Worm (Caenorhabditis elegans) whole organism, late embryonic: ENCODE data around the gene dcs-1.

Source experiments
- K02D7.2 ChIP-seq: sonication (generic microtip); optimal IDR thresholded peaks from 2 replicates; lab custom pipeline; 2017; ENCODE audit warnings: mild to moderate bottlenecking, missing genetic modification characterization, missing compliant biosample characterization
- K09A11.1 ChIP-seq: sonication (generic microtip); optimal IDR thresholded peaks from 2 replicates; lab custom pipeline; 2017; ENCODE audit warnings: antibody characterized with exemption, mild to moderate bottlenecking, missing genetic modification characterization, missing compliant biosample characterization; ENCODE audit not compliant: insufficient read depth
- ceh-14 ChIP-seq: sonication (generic microtip); optimal IDR thresholded peaks from 2 replicates; lab custom pipeline; 2016; ENCODE audit warnings: missing genotype, missing genetic modification characterization, missing compliant biosample characterization
- ceh-18 ChIP-seq: sonication (generic microtip); optimal IDR thresholded peaks from 2 replicates; lab custom pipeline; 2016; ENCODE audit warnings: missing genetic modification characterization, missing compliant biosample characterization
- ceh-2 ChIP-seq: sonication (generic microtip); optimal IDR thresholded peaks from 2 replicates; lab custom pipeline; 2016; ENCODE audit warnings: missing genotype, missing genetic modification characterization, missing compliant biosample characterization
- ceh-30 ChIP-seq: fragments of 150-350 bp; optimal IDR thresholded peaks from 2 replicates; lab custom pipeline; 2014; ENCODE audit warnings: missing biosample characterization, missing genetic modification characterization
- ceh-31 ChIP-seq: sonication (generic microtip); optimal IDR thresholded peaks from 2 replicates; lab custom pipeline; 2016; ENCODE audit warnings: missing genetic modification characterization, missing compliant biosample characterization
- ceh-48 ChIP-seq: sonication (generic microtip); optimal IDR thresholded peaks from 2 replicates; lab custom pipeline; 2016; ENCODE audit warnings: missing genetic modification characterization, inconsistent platforms, missing compliant biosample characterization
- ceh-6 ChIP-seq: fragments of 200-800 bp; sonication (Bioruptor generic); optimal IDR thresholded peaks from 2 replicates; lab custom pipeline; 2018; ENCODE audit warnings: mild to moderate bottlenecking, missing genetic modification characterization, missing compliant biosample characterization
- ceh-9 ChIP-seq: sonication (generic microtip); optimal IDR thresholded peaks from 2 replicates; lab custom pipeline; 2016; ENCODE audit warnings: mild to moderate bottlenecking, missing genetic modification characterization, inconsistent platforms, missing compliant biosample characterization
- che-1 ChIP-seq: sonication (generic microtip); optimal IDR thresholded peaks from 2 replicates; lab custom pipeline; 2016; ENCODE audit warnings: mild to moderate bottlenecking, missing genetic modification characterization, missing compliant biosample characterization
- elt-2 ChIP-seq: sonication (generic microtip); optimal IDR thresholded peaks from 2 replicates; lab custom pipeline; 2016; ENCODE audit warnings: missing genetic modification reagents, missing genetic modification characterization, missing compliant biosample characterization
- elt-4 ChIP-seq: sonication (generic microtip); optimal IDR thresholded peaks from 2 replicates; lab custom pipeline; 2016; ENCODE audit warnings: missing genetic modification characterization, missing compliant biosample characterization
- ets-4 ChIP-seq: sonication (generic microtip); optimal IDR thresholded peaks from 2 replicates; lab custom pipeline; 2016; ENCODE audit warnings: missing genetic modification characterization, missing compliant biosample characterization
- fkh-10 ChIP-seq: fragments of 150-350 bp; optimal IDR thresholded peaks from 2 replicates; lab custom pipeline; 2014; ENCODE audit warnings: missing biosample characterization, missing genetic modification reagents, missing genetic modification characterization
- fkh-6 ChIP-seq: sonication (generic microtip); optimal IDR thresholded peaks from 2 replicates; lab custom pipeline; 2016; ENCODE audit warnings: missing genetic modification characterization, missing compliant biosample characterization
- gmeb-2 ChIP-seq: sonication (generic microtip); optimal IDR thresholded peaks from 2 replicates; lab custom pipeline; 2016; ENCODE audit warnings: missing genetic modification characterization, inconsistent platforms, missing compliant biosample characterization
- hlh-13 ChIP-seq: fragments of 200-800 bp; sonication (Bioruptor generic); optimal IDR thresholded peaks from 2 replicates; lab custom pipeline; 2018; ENCODE audit warnings: mild to moderate bottlenecking, missing genetic modification characterization, missing compliant biosample characterization
- hlh-15 ChIP-seq: sonication (generic microtip); optimal IDR thresholded peaks from 2 replicates; lab custom pipeline; 2016; ENCODE audit warnings: missing genetic modification characterization, missing compliant biosample characterization
- hlh-30 ChIP-seq: sonication (generic microtip); optimal IDR thresholded peaks from 2 replicates; lab custom pipeline; 2017; ENCODE audit warnings: antibody characterized with exemption, missing genetic modification characterization, missing compliant biosample characterization; ENCODE audit not compliant: insufficient read depth
- hlh-6 ChIP-seq: sonication (generic microtip); optimal IDR thresholded peaks from 2 replicates; lab custom pipeline; 2016; ENCODE audit warnings: missing genotype, missing genetic modification characterization, missing compliant biosample characterization
- hlh-8 ChIP-seq: sonication (generic microtip); optimal IDR thresholded peaks from 2 replicates; lab custom pipeline; 2016; ENCODE audit warnings: missing genotype, missing genetic modification characterization, missing compliant biosample characterization
- lin-11 ChIP-seq: fragments of 200-800 bp; sonication (Bioruptor generic); optimal IDR thresholded peaks from 2 replicates; lab custom pipeline; 2018; ENCODE audit warnings: mild to moderate bottlenecking, missing genetic modification characterization, missing compliant biosample characterization
- madf-2 ChIP-seq: sonication (generic microtip); optimal IDR thresholded peaks from 2 replicates; lab custom pipeline; 2017; ENCODE audit warnings: missing genetic modification characterization, missing compliant biosample characterization
- mec-3 ChIP-seq: sonication (generic microtip); optimal IDR thresholded peaks from 2 replicates; lab custom pipeline; 2016; ENCODE audit warnings: borderline replicate concordance, missing genetic modification characterization, missing compliant biosample characterization
- nhr-232 ChIP-seq: sonication (generic microtip); optimal IDR thresholded peaks from 2 replicates; lab custom pipeline; 2016; ENCODE audit warnings: missing genetic modification characterization, missing compliant biosample characterization
- npax-4 ChIP-seq: sonication (generic microtip); optimal IDR thresholded peaks from 2 replicates; lab custom pipeline; 2016; ENCODE audit warnings: missing genetic modification characterization, missing compliant biosample characterization
- odd-2 ChIP-seq: sonication (generic microtip); optimal IDR thresholded peaks from 2 replicates; lab custom pipeline; 2017; ENCODE audit warnings: antibody characterized with exemption, mild to moderate bottlenecking, missing genetic modification characterization, missing compliant biosample characterization
- pag-3 ChIP-seq: sonication (generic microtip); optimal IDR thresholded peaks from 2 replicates; lab custom pipeline; 2016; ENCODE audit warnings: missing compliant biosample characterization, missing genetic modification characterization, borderline replicate concordance
- pat-9 ChIP-seq: fragments of 200-800 bp; sonication (Bioruptor generic); optimal IDR thresholded peaks from 2 replicates; lab custom pipeline; 2018; ENCODE audit warnings: mild to moderate bottlenecking, missing genetic modification characterization, moderate library complexity, missing compliant biosample characterization
- pax-1 ChIP-seq: fragments of 150-350 bp; optimal IDR thresholded peaks from 2 replicates; lab custom pipeline; 2014; ENCODE audit warnings: missing biosample characterization, missing genetic modification characterization
- pha-2 ChIP-seq: sonication (generic microtip); optimal IDR thresholded peaks from 2 replicates; lab custom pipeline; 2017; ENCODE audit warnings: mild to moderate bottlenecking, missing genetic modification characterization, missing compliant biosample characterization
- pqm-1 ChIP-seq: sonication (generic microtip); optimal IDR thresholded peaks from 2 replicates; lab custom pipeline; 2016; ENCODE audit warnings: missing genetic modification characterization, missing compliant biosample characterization
- ref-2 ChIP-seq: sonication (generic microtip); optimal IDR thresholded peaks from 2 replicates; lab custom pipeline; 2016; ENCODE audit warnings: missing genetic modification characterization, missing compliant biosample characterization
- rnt-1 ChIP-seq: sonication (generic microtip); optimal IDR thresholded peaks from 2 replicates; lab custom pipeline; 2016; ENCODE audit warnings: missing genetic modification characterization, missing compliant biosample characterization
- sox-2 ChIP-seq: fragments of 200-800 bp; sonication (Bioruptor generic); IDR thresholded peaks from 2 replicates; pipeline ENCODE4 v1.3.6; 2022; ENCODE audit warnings: missing genetic modification reagents, missing genetic modification characterization, missing compliant biosample characterization
- sox-4 ChIP-seq: sonication (generic microtip); optimal IDR thresholded peaks from 2 replicates; lab custom pipeline; 2017; ENCODE audit warnings: mild to moderate bottlenecking, missing genetic modification characterization, inconsistent platforms, missing compliant biosample characterization
- tbx-2 ChIP-seq: sonication (generic microtip); optimal IDR thresholded peaks from 2 replicates; lab custom pipeline; 2016; ENCODE audit warnings: missing genetic modification characterization, missing compliant biosample characterization
- tbx-7 ChIP-seq: sonication (generic microtip); optimal IDR thresholded peaks from 2 replicates; lab custom pipeline; 2016; ENCODE audit warnings: missing genotype, missing genetic modification characterization, missing compliant biosample characterization
- ttx-3 ChIP-seq: sonication (generic microtip); optimal IDR thresholded peaks from 2 replicates; lab custom pipeline; 2016; ENCODE audit warnings: missing genetic modification reagents, missing genetic modification characterization, missing compliant biosample characterization
- unc-3 ChIP-seq, 2 experiments: fragments of 200-800 bp in 1 of 2; sonication (Bioruptor generic) in 1 of 2; sonication (generic microtip) in 1 of 2; conservative IDR thresholded peaks in 1 of 2; optimal IDR thresholded peaks in 1 of 2; 2 replicates each; pipeline versions ENCODE4 v1.3.6 to Lab custom; 2016 to 2022; ENCODE audit warnings: missing compliant biosample characterization in 2 of 2, missing genetic modification characterization in 2 of 2, missing genetic modification reagents in 1 of 2
- unc-86 ChIP-seq: sonication (generic microtip); optimal IDR thresholded peaks from 2 replicates; lab custom pipeline; 2016; ENCODE audit warnings: missing genetic modification characterization, missing compliant biosample characterization
- zip-5 ChIP-seq: sonication (generic microtip); optimal IDR thresholded peaks from 2 replicates; lab custom pipeline; 2016; ENCODE audit warnings: missing genetic modification characterization, missing compliant biosample characterization

The dcs-1 gene

ce11 chrV:20134797-20135196 is 44.3 kb upstream of the dcs-1 start:
- TF ChIP-seq fkh-10 (GFP tag; lab: Kevin White, UChicago) (no peak), rnt-1 (tag; lab: Kevin White, UChicago) (no peak), pat-9 (tag; lab: Kevin White, UChicago) (no peak), ceh-31 (tag; lab: Kevin White, UChicago) (no peak), zip-5 (no peak), pha-2 (tag; lab: Kevin White, UChicago) (no peak), unc-3 (GFP tag; conservative IDR thresholded peaks at IDR 0.05; lab: Robert Waterston, UW) (no peak), unc-3 (tag; optimal IDR thresholded peaks at IDR 0.05; lab: Kevin White, UChicago) (no peak), hlh-6 (tag; lab: Kevin White, UChicago) (no peak), ceh-2 (tag; lab: Kevin White, UChicago) (no peak), npax-4 (tag; lab: Kevin White, UChicago) (no peak), unc-86 (tag; lab: Kevin White, UChicago) (no peak), madf-2 (no peak), odd-2 (tag; lab: Kevin White, UChicago) (no peak), pag-3 (tag; lab: Kevin White, UChicago) (no peak), ceh-9 (no peak)

- TF ChIP-seq ttx-3 (no peak), pqm-1 (tag; lab: Kevin White, UChicago) (no peak), elt-4 (tag; lab: Kevin White, UChicago) (no peak), pax-1 (tag; lab: Kevin White, UChicago) (no peak), madf-2 (no peak), sox-4 (tag; lab: Kevin White, UChicago) (no peak), odd-2 (tag; lab: Kevin White, UChicago) (no peak), ceh-18 (tag; lab: Kevin White, UChicago) (no peak), hlh-30 (tag; lab: Kevin White, UChicago) (no peak), ceh-30 (no peak), tbx-2 (tag; lab: Kevin White, UChicago) (no peak), ceh-6 (GFP tag; lab: Kevin White, UChicago) (no peak), tbx-7 (tag; lab: Kevin White, UChicago) (no peak), sox-2 (no peak), lin-11 (tag; lab: Kevin White, UChicago) (no peak), hlh-15 (tag; lab: Kevin White, UChicago) (no peak), hlh-8 (tag; lab: Kevin White, UChicago) (no peak), ceh-31 (tag; lab: Kevin White, UChicago) (no peak), ceh-14 (tag; lab: Kevin White, UChicago) (no peak), K09A11.1 (no peak)
- TF ChIP-seq, all 69 proteins: peak for 0
Observed at ce11 chrV:20133163-20133562, 42.6 kb upstream of the dcs-1 start, which contains the start of gene ssu-1. TSS of gene ssu-1 (minus strand) at chrV:20133263.

- TF ChIP-seq che-1 (tag; lab: Kevin White, UChicago), result no peak
- no peak for TF ChIP-seq ttx-3
- no peak for TF ChIP-seq K09A11.1
Observed at ce11 chrV:20127543-20127942, 37.0 kb upstream of the dcs-1 start.

DNA sequence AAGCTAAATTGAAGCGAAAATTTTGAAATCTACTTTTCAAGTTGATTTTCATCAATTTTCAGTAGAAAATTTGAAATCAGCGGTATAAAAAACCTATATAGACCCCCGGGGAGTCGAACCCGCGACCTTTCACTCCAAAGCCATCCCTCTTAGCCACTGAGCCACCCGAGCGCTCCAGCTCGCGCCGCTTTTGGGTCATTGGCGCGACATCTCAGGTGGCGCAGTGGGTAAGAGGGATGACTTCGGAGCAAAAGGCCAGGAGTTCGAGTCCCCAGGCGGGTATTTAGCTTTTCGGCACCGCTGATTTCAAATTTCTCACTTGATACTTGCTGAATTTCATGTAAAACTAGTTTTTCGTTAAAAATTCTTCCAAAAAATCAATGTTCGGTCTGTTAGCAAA is 36.1 kb upstream of the dcs-1 start:
- no peak for TF ChIP-seq ets-4
- TF ChIP-seq K02D7.2, result no peak
- no peak for TF ChIP-seq pha-2 (tag; lab: Kevin White, UChicago)

ce11 chrV:20125137-20125536 is 34.6 kb upstream of the dcs-1 start:
- TF ChIP-seq gmeb-2 (tag; lab: Kevin White, UChicago) (no peak), elt-2 (tag; lab: Kevin White, UChicago) (no peak), fkh-6 (no peak), zip-5 (no peak), hlh-30 (tag; lab: Kevin White, UChicago) (no peak), ceh-48 (tag; lab: Kevin White, UChicago) (no peak), mec-3 (tag; lab: Kevin White, UChicago) (no peak), nhr-232 (tag; lab: Kevin White, UChicago) (no peak), hlh-13 (GFP tag; lab: Kevin White, UChicago) (no peak), ref-2 (tag; lab: Kevin White, UChicago) (no peak), pax-1 (tag; lab: Kevin White, UChicago) (no peak)
